Worm (Caenorhabditis elegans) whole organism, L3 larva: ENCODE measurements around the gene xpb-1.

ENCODE experiments used
- ama-1 ChIP-seq: fragments of 150-350 bp; optimal IDR thresholded peaks from 2 replicates; lab custom pipeline; 2018
- eor-1 ChIP-seq, 2 experiments: fragments of 150-350 bp; optimal IDR thresholded peaks; 2 replicates each; lab custom pipeline; 2014 to 2018; ENCODE audit warnings: missing biosample characterization in 2 of 2, missing genetic modification characterization in 2 of 2
- fkh-10 ChIP-seq: sonication (generic microtip); optimal IDR thresholded peaks from 2 replicates; lab custom pipeline; 2017; ENCODE audit warnings: missing biosample characterization, missing genetic modification reagents, missing genetic modification characterization
- fos-1 ChIP-seq: fragments of 150-350 bp; optimal IDR thresholded peaks from 2 replicates; lab custom pipeline; 2014; ENCODE audit warnings: missing biosample characterization, missing genetic modification characterization
- nhr-28 ChIP-seq: fragments of 150-350 bp; optimal IDR thresholded peaks from 2 replicates; lab custom pipeline; 2014; ENCODE audit warnings: missing biosample characterization, missing genetic modification characterization
- nhr-76 ChIP-seq: fragments of 150-350 bp; sonication (generic microtip); optimal IDR thresholded peaks from 5 replicates; lab custom pipeline; 2014; ENCODE audit warnings: missing biosample characterization, missing genetic modification characterization
- ztf-11 ChIP-seq: fragments of 150-350 bp; optimal IDR thresholded peaks from 2 replicates; lab custom pipeline; 2014; ENCODE audit warnings: missing biosample characterization, missing genetic modification characterization

- TF ChIP-seq eor-1 (tag; optimal IDR thresholded peaks at IDR 0.05; lab: Kevin White, UChicago) (no peak), fkh-10 (GFP tag; lab: Kevin White, UChicago) (no peak), nhr-76 (no peak), ama-1 (lab: Kevin White, UChicago) (no peak), fos-1 (tag; lab: Kevin White, UChicago) (no peak), ztf-11 (tag; lab: Kevin White, UChicago) (no peak), nhr-28 (tag; lab: Kevin White, UChicago) (no peak)
Observed at ce11 chrIII:11567837-11568236, 41.4 kb downstream of the xpb-1 start, which contains the start of gene psme-3.
